Fruit fly (Drosophila melanogaster) whole organism, prepupa: ENCODE data around the gene mor.

Experiments
- CG10631 ChIP-seq: fragments of 200-800 bp; sonication (Bioruptor generic); optimal IDR thresholded peaks from 2 replicates; lab custom pipeline; 2016; ENCODE audit warnings: missing biosample characterization, missing genetic modification characterization
- CG11902 ChIP-seq: fragments of 200-800 bp; sonication (Bioruptor generic); optimal IDR thresholded peaks from 3 replicates; lab custom pipeline; 2016; ENCODE audit warnings: missing biosample characterization, missing genetic modification characterization
- CG15336 ChIP-seq: fragments of 200-800 bp; sonication (Bioruptor generic); IDR thresholded peaks from 2 replicates; pipeline ENCODE4 v1.3.6; 2022; ENCODE audit warnings: missing biosample characterization, missing genetic modification characterization
- CG1621 ChIP-seq: fragments of 200-800 bp; sonication (Bioruptor generic); optimal IDR thresholded peaks from 3 replicates; lab custom pipeline; 2018; ENCODE audit warnings: missing biosample characterization, mild to moderate bottlenecking, missing genetic modification characterization
- CG16779 ChIP-seq: fragments of 200-800 bp; sonication (Bioruptor generic); optimal IDR thresholded peaks from 3 replicates; lab custom pipeline; 2017; ENCODE audit warnings: missing biosample characterization, mild to moderate bottlenecking, missing genetic modification characterization
- CG32006 ChIP-seq: fragments of 200-800 bp; sonication (Bioruptor generic); optimal IDR thresholded peaks from 3 replicates; lab custom pipeline; 2017; ENCODE audit warnings: missing biosample characterization, mild to moderate bottlenecking, missing genetic modification characterization
- CG34406 ChIP-seq: fragments of 200-800 bp; sonication (Bioruptor generic); optimal IDR thresholded peaks from 3 replicates; lab custom pipeline; 2016; ENCODE audit warnings: missing biosample characterization, missing genetic modification characterization
- CG4318 ChIP-seq: fragments of 200-800 bp; sonication (Bioruptor generic); optimal IDR thresholded peaks from 3 replicates; lab custom pipeline; 2017; ENCODE audit warnings: missing biosample characterization, mild to moderate bottlenecking, missing genetic modification characterization
- CG6163 ChIP-seq: fragments of 200-800 bp; sonication (Bioruptor generic); IDR thresholded peaks from 3 replicates; pipeline ENCODE4 v1.3.6; 2022; ENCODE audit warnings: missing biosample characterization, missing genetic modification characterization
- CG6854 ChIP-seq: fragments of 200-800 bp; sonication (Bioruptor generic); optimal IDR thresholded peaks from 2 replicates; lab custom pipeline; 2017; ENCODE audit warnings: missing biosample characterization, mild to moderate bottlenecking, missing genetic modification characterization
- CG7368 ChIP-seq: fragments of 200-800 bp; sonication (Bioruptor generic); optimal IDR thresholded peaks from 3 replicates; lab custom pipeline; 2016; ENCODE audit warnings: missing biosample characterization, missing genetic modification characterization
- CG8319 ChIP-seq: fragments of 200-800 bp; sonication (Bioruptor generic); optimal IDR thresholded peaks from 3 replicates; lab custom pipeline; 2016; ENCODE audit warnings: missing biosample characterization, missing genetic modification characterization
- CG8632 ChIP-seq: fragments of 200-800 bp; sonication (Bioruptor generic); optimal IDR thresholded peaks from 3 replicates; lab custom pipeline; 2016; ENCODE audit warnings: missing biosample characterization, missing genetic modification characterization
- CG9139 ChIP-seq: fragments of 200-800 bp; sonication (Bioruptor generic); optimal IDR thresholded peaks from 3 replicates; lab custom pipeline; 2017; ENCODE audit warnings: missing biosample characterization, mild to moderate bottlenecking, missing genetic modification characterization
- Eip93F ChIP-seq: fragments of 200-800 bp; sonication (Bioruptor generic); optimal IDR thresholded peaks from 2 replicates; lab custom pipeline; 2016; ENCODE audit warnings: missing biosample characterization, mild to moderate bottlenecking, missing genetic modification characterization
- Ets21C ChIP-seq: fragments of 200-800 bp; sonication (Bioruptor generic); optimal IDR thresholded peaks from 3 replicates; lab custom pipeline; 2016; ENCODE audit warnings: missing biosample characterization, missing genetic modification characterization
- Ets96B ChIP-seq: fragments of 200-800 bp; optimal IDR thresholded peaks from 2 replicates; lab custom pipeline; 2019; ENCODE audit warnings: missing biosample characterization, mild to moderate bottlenecking, missing genetic modification characterization, moderate library complexity
- Gug ChIP-seq: fragments of 200-800 bp; sonication (Bioruptor generic); IDR thresholded peaks from 2 replicates; pipeline ENCODE4 v1.3.6; 2022; ENCODE audit warnings: missing biosample characterization, missing genetic modification characterization
- Hr38 ChIP-seq: sonication (Bioruptor generic); optimal IDR thresholded peaks from 2 replicates; lab custom pipeline; 2016; ENCODE audit warnings: missing biosample characterization, missing genetic modification characterization
- Hr4 ChIP-seq: fragments of 200-800 bp; sonication (Bioruptor generic); optimal IDR thresholded peaks from 3 replicates; lab custom pipeline; 2016; ENCODE audit warnings: missing biosample characterization, missing genetic modification characterization
- Met ChIP-seq: fragments of 200-800 bp; sonication (Bioruptor generic); optimal IDR thresholded peaks from 3 replicates; lab custom pipeline; 2016; ENCODE audit warnings: missing biosample characterization, missing genetic modification characterization
- OdsH ChIP-seq: fragments of 200-800 bp; sonication (Bioruptor generic); optimal IDR thresholded peaks from 3 replicates; lab custom pipeline; 2016; ENCODE audit warnings: missing biosample characterization, missing genetic modification characterization
- Sox102F ChIP-seq: fragments of 200-800 bp; sonication (Bioruptor generic); optimal IDR thresholded peaks from 2 replicates; lab custom pipeline; 2016; ENCODE audit warnings: missing biosample characterization, mild to moderate bottlenecking, missing genetic modification characterization
- Sox14 ChIP-seq: fragments of 200-800 bp; sonication (Bioruptor generic); optimal IDR thresholded peaks from 3 replicates; lab custom pipeline; 2016; ENCODE audit warnings: missing biosample characterization, missing genetic modification characterization
- acj6 ChIP-seq: fragments of 200-800 bp; sonication (Bioruptor generic); optimal IDR thresholded peaks from 3 replicates; lab custom pipeline; 2016; ENCODE audit warnings: missing biosample characterization, missing genetic modification characterization
- cyc ChIP-seq: fragments of 200-800 bp; sonication (Bioruptor generic); optimal IDR thresholded peaks from 3 replicates; lab custom pipeline; 2016; ENCODE audit warnings: missing biosample characterization, missing genetic modification characterization
- dac ChIP-seq: fragments of 200-800 bp; sonication (Bioruptor generic); optimal IDR thresholded peaks from 2 replicates; lab custom pipeline; 2017; ENCODE audit warnings: missing biosample characterization, mild to moderate bottlenecking, missing genetic modification characterization
- dsx ChIP-seq: fragments of 200-800 bp; optimal IDR thresholded peaks from 3 replicates; lab custom pipeline; 2019; ENCODE audit warnings: missing biosample characterization, mild to moderate bottlenecking, missing genetic modification characterization, moderate library complexity; ENCODE audit not compliant: poor library complexity, severe bottlenecking
- eg ChIP-seq: fragments of 200-800 bp; sonication (Bioruptor generic); IDR thresholded peaks from 3 replicates; pipeline ENCODE4 v1.3.6; 2022; ENCODE audit warnings: missing biosample characterization, missing genetic modification characterization
- esn ChIP-seq: fragments of 200-800 bp; sonication (Bioruptor generic); optimal IDR thresholded peaks from 2 replicates; lab custom pipeline; 2016; ENCODE audit warnings: missing biosample characterization, mild to moderate bottlenecking, missing genetic modification characterization, moderate library complexity
- fd59A ChIP-seq: fragments of 200-800 bp; sonication (Bioruptor generic); optimal IDR thresholded peaks from 2 replicates; lab custom pipeline; 2017; ENCODE audit warnings: missing biosample characterization, mild to moderate bottlenecking, missing genetic modification characterization, missing genetic modification reagents
- fd85E ChIP-seq: fragments of 200-800 bp; sonication (Bioruptor generic); optimal IDR thresholded peaks from 3 replicates; lab custom pipeline; 2016; ENCODE audit warnings: missing biosample characterization, missing genetic modification characterization
- fkh ChIP-seq: fragments of 200-800 bp; sonication (Bioruptor generic); optimal IDR thresholded peaks from 3 replicates; lab custom pipeline; 2017; ENCODE audit warnings: missing biosample characterization, mild to moderate bottlenecking, missing genetic modification characterization, moderate library complexity
- net ChIP-seq: fragments of 200-800 bp; sonication (Bioruptor generic); optimal IDR thresholded peaks from 3 replicates; lab custom pipeline; 2016; ENCODE audit warnings: missing biosample characterization, missing genetic modification characterization
- pdm3 ChIP-seq: fragments of 200-800 bp; sonication (Bioruptor generic); optimal IDR thresholded peaks from 3 replicates; lab custom pipeline; 2016; ENCODE audit warnings: missing biosample characterization, missing genetic modification characterization
- ss ChIP-seq, 2 experiments: fragments of 200-800 bp; sonication (Bioruptor generic); optimal IDR thresholded peaks; 2 replicates in 1 of 2; 3 replicates in 1 of 2; lab custom pipeline; 2017 to 2018; ENCODE audit warnings: mild to moderate bottlenecking in 2 of 2, missing biosample characterization in 2 of 2, missing genetic modification characterization in 2 of 2, moderate library complexity in 1 of 2
- svp ChIP-seq: fragments of 200-800 bp; sonication (Bioruptor generic); peaks from one replicate; lab custom pipeline; 2016; ENCODE audit warnings: missing biosample characterization, missing genetic modification characterization
- vri ChIP-seq: fragments of 200-800 bp; sonication (Bioruptor generic); optimal IDR thresholded peaks from 3 replicates; lab custom pipeline; 2016; ENCODE audit warnings: missing biosample characterization, mild to moderate bottlenecking, missing genetic modification characterization

The mor gene

DNA sequence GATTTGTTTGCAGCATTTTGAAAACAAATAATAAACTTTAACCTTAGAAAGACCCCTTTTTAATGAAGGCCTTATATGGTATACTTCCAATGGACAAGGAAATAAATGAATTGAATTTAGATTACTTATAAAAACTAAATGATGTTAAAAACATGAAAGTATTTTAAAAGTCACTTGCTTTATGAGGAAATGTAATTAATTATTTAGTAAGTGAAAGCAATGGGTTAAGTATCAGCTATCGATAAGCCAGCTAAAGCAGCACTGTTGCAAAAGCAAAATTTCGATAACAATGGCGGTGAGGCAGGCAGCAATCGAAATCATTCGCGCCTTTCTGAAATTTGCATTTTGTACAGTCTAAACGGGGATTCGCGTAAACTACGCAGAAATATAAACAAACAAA is 7.5 kb downstream of the mor start, which contains the start of the genes CG32856 and Rbf2 (continued):
- TF ChIP-seq Gug (GFP tag; lab: Robert Waterston, UW): no peak
- TF ChIP-seq fkh (GFP tag; lab: Kevin White, UChicago): no peak
- peak; percentile 89 for TF ChIP-seq Ets96B (tag; lab: Kevin White, UChicago)
- TF ChIP-seq Sox102F: peak; percentile 85
- no peak for TF ChIP-seq vri (GFP tag; lab: Kevin White, UChicago)
- TF ChIP-seq dac (GFP tag; lab: Kevin White, UChicago): peak; percentile 65
- TF ChIP-seq CG15336: peak; percentile 90
- peak; percentile 89 for TF ChIP-seq CG34406
- peak; percentile 95 for TF ChIP-seq svp
- TF ChIP-seq CG8319 (GFP tag; lab: Kevin White, UChicago): peak; percentile 62
- no peak for TF ChIP-seq CG32006 (GFP tag; lab: Kevin White, UChicago)
- TF ChIP-seq CG9139: peak; percentile 50
- no peak; the same call in 2 of the 3 replicates for TF ChIP-seq eg (GFP tag; lab: Robert Waterston, UW)
- no peak; the same call in 2 of the 3 replicates for TF ChIP-seq CG6163
- peak; percentile 90 for TF ChIP-seq Ets21C (GFP tag; lab: Kevin White, UChicago)
- TF ChIP-seq ss (GFP tag; optimal IDR thresholded peaks at IDR 0.05; lab: Kevin White, UChicago): peak in 1 of 2 experiments; percentile 76
- TF ChIP-seq Hr38 (GFP tag; lab: Kevin White, UChicago): no peak
- TF ChIP-seq CG4318 (GFP tag; lab: Kevin White, UChicago): no peak
- peak; percentile 92 for TF ChIP-seq CG10631 (GFP tag; lab: Kevin White, UChicago)

- no peak for TF ChIP-seq CG7368
- no peak for TF ChIP-seq CG6163
- no peak for TF ChIP-seq fd59A (GFP tag; lab: Kevin White, UChicago)
- TF ChIP-seq CG10631 (GFP tag; lab: Kevin White, UChicago): no peak
- no peak for TF ChIP-seq CG6854 (GFP tag; lab: Kevin White, UChicago)
- peak; percentile 11 for TF ChIP-seq Hr4 (GFP tag; lab: Kevin White, UChicago)
- TF ChIP-seq OdsH: no peak
- TF ChIP-seq svp: peak; percentile 42
- TF ChIP-seq cyc (GFP tag; lab: Kevin White, UChicago): peak; percentile 13
- no peak for TF ChIP-seq pdm3 (GFP tag; lab: Kevin White, UChicago)
- TF ChIP-seq acj6 (GFP tag; lab: Kevin White, UChicago): no peak
- no peak for TF ChIP-seq fd85E (GFP tag; lab: Kevin White, UChicago)
- peak; percentile 65 for TF ChIP-seq esn (GFP tag; lab: Kevin White, UChicago)
- peak; percentile 41 for TF ChIP-seq dsx (GFP tag; lab: Kevin White, UChicago)
These were observed 8.9 kb downstream of the mor start, which contains the start of the genes CG4287 and CG5516 for dm6 chr3R:15963690-15964281. Gene CG4287, minus strand, starts transcription at chr3R:15963867. Gene CG5516, plus strand, starts transcription at chr3R:15963884.

DNA sequence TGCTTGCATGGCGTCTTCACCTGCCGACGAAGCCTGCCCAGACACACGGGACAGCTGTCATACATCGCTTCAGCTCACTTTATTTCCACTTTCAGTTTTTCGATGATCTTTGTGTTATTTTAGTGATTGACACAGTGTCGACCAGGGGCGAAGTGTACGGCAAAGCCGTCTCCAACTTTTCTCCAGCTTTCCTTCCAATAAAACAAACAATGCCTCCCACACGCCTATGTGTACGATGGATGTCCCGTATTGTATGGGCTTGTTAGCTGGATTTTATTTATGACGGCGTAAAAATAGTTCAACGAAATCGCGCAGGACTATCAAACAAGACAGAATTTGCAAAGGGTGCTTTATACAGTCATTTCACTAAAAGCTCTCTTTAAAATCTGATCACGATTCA is 21.9 kb downstream of the mor start, which contains the start of the genes CG31088 and CG46383:
Gene CG31088, minus strand, starts transcription at position 101 of the 400 bp plus-strand sequence.
Gene CG46383, minus strand, starts transcription at position 101 of the 400 bp plus-strand sequence.
- TF ChIP-seq CG6163 (no peak), CG1621 (tag; lab: Kevin White, UChicago) (no peak), esn (GFP tag; lab: Kevin White, UChicago) (no peak), Met (GFP tag; lab: Kevin White, UChicago) (no peak), net (no peak), fkh (GFP tag; lab: Kevin White, UChicago) (no peak), CG8632 (GFP tag; lab: Kevin White, UChicago) (no peak), vri (GFP tag; lab: Kevin White, UChicago) (no peak), Sox14 (GFP tag; lab: Kevin White, UChicago) (no peak), CG16779 (tag; lab: Kevin White, UChicago) (no peak), acj6 (GFP tag; lab: Kevin White, UChicago) (no peak), fd85E (GFP tag; lab: Kevin White, UChicago) (no peak), CG9139 (no peak), CG4318 (GFP tag; lab: Kevin White, UChicago) (no peak), Hr4 (GFP tag; lab: Kevin White, UChicago) (no peak), CG11902 (GFP tag; lab: Kevin White, UChicago) (no peak), Eip93F (GFP tag; lab: Kevin White, UChicago) (no peak)
